Fruit fly (Drosophila melanogaster) whole organism, embryonic: ENCODE results near the gene hiro.

Experiments used
- Adf1 ChIP-seq: fragments of 200-800 bp; sonication (Bioruptor generic); IDR thresholded peaks from 2 replicates; pipeline ENCODE4 v1.3.6; 2022; ENCODE audit warnings: missing biosample characterization, missing genetic modification characterization
- B-H1 ChIP-seq: fragments of 200-800 bp; sonication (Bioruptor generic); IDR thresholded peaks from 3 replicates; pipeline ENCODE4 v1.3.6; 2022; ENCODE audit warnings: missing biosample characterization, missing genetic modification characterization
- Bgb ChIP-seq: fragments of 200-800 bp; sonication (Bioruptor generic); IDR thresholded peaks from 2 replicates; pipeline ENCODE4 v1.3.6; 2022; ENCODE audit warnings: missing biosample characterization, missing genetic modification characterization; ENCODE audit not compliant: partially characterized antibody
- CG10321 ChIP-seq: fragments of 200-800 bp; sonication (Bioruptor generic); IDR thresholded peaks from 2 replicates; pipeline ENCODE4 v1.3.6; 2022; ENCODE audit warnings: missing biosample characterization, missing genetic modification characterization
- CG12219 ChIP-seq: fragments of 200-800 bp; sonication (Bioruptor generic); optimal IDR thresholded peaks from 3 replicates; lab custom pipeline; 2018; ENCODE audit warnings: missing biosample characterization, mild to moderate bottlenecking, missing genetic modification characterization
- CG14014 ChIP-seq: fragments of 200-800 bp; sonication (Bioruptor generic); IDR thresholded peaks from 2 replicates; pipeline ENCODE4 v1.3.6; 2022; ENCODE audit warnings: missing biosample characterization, missing genetic modification characterization
- CG1792 ChIP-seq: fragments of 200-800 bp; sonication (Bioruptor generic); optimal IDR thresholded peaks from 2 replicates; lab custom pipeline; 2016; ENCODE audit warnings: missing biosample characterization, missing genetic modification characterization
- CG31441 ChIP-seq: fragments of 200-800 bp; sonication (Bioruptor generic); IDR thresholded peaks from 2 replicates; pipeline ENCODE4 v1.3.6; 2022; ENCODE audit warnings: missing biosample characterization, missing genetic modification characterization
- CG3281 ChIP-seq: fragments of 200-800 bp; sonication (Bioruptor generic); optimal IDR thresholded peaks from 3 replicates; lab custom pipeline; 2017; ENCODE audit warnings: missing biosample characterization, mild to moderate bottlenecking, missing genetic modification characterization
- CG34376 ChIP-seq: fragments of 200-800 bp; sonication (Bioruptor generic); optimal IDR thresholded peaks from 2 replicates; lab custom pipeline; 2018; ENCODE audit warnings: missing biosample characterization, mild to moderate bottlenecking, missing genetic modification characterization
- CG4282 ChIP-seq: fragments of 200-800 bp; sonication (Bioruptor generic); optimal IDR thresholded peaks from 2 replicates; lab custom pipeline; 2016; ENCODE audit warnings: missing biosample characterization, missing genetic modification characterization
- CG6689 ChIP-seq: fragments of 200-800 bp; sonication (Bioruptor generic); IDR thresholded peaks from 2 replicates; pipeline ENCODE4 v1.3.6; 2022; ENCODE audit warnings: missing biosample characterization, missing genetic modification characterization
- CG7839 ChIP-seq: fragments of 200-800 bp; sonication (Bioruptor generic); optimal IDR thresholded peaks from 3 replicates; lab custom pipeline; 2018; ENCODE audit warnings: missing biosample characterization, mild to moderate bottlenecking, missing genetic modification characterization, moderate library complexity
- CG9215 ChIP-seq: fragments of 200-800 bp; sonication (Bioruptor generic); IDR thresholded peaks from 2 replicates; pipeline ENCODE4 v1.3.6; 2022; ENCODE audit warnings: missing biosample characterization, missing genetic modification characterization
- Dbx ChIP-seq: fragments of 200-800 bp; sonication (Bioruptor generic); IDR thresholded peaks from 3 replicates; pipeline ENCODE4 v1.3.6; 2022; ENCODE audit warnings: missing biosample characterization, missing genetic modification characterization
- Hr39 ChIP-seq: fragments of >200 bp; optimal IDR thresholded peaks from 2 replicates; lab custom pipeline; 2017
- Nf-YC ChIP-seq: fragments of 200-800 bp; optimal IDR thresholded peaks from 3 replicates; lab custom pipeline; 2019; ENCODE audit warnings: missing biosample characterization, mild to moderate bottlenecking, missing genetic modification characterization, moderate library complexity
- Oaz ChIP-seq: fragments of 200-800 bp; sonication (Bioruptor generic); IDR thresholded peaks from 2 replicates; pipeline ENCODE4 v1.3.6; 2022; ENCODE audit warnings: missing biosample characterization, missing genetic modification characterization
- Ptx1 ChIP-seq: fragments of 200-800 bp; sonication (Bioruptor generic); IDR thresholded peaks from 2 replicates; pipeline ENCODE4 v1.3.6; 2022; ENCODE audit warnings: missing biosample characterization, missing genetic modification characterization
- Rx ChIP-seq: fragments of 200-800 bp; sonication (Bioruptor generic); IDR thresholded peaks from 2 replicates; pipeline ENCODE4 v1.3.6; 2022; ENCODE audit warnings: missing biosample characterization, missing genetic modification characterization
- Sin3A ChIP-seq: fragments of >200 bp; optimal IDR thresholded peaks from 2 replicates; lab custom pipeline; 2018
- Sox100B ChIP-seq: fragments of 200-800 bp; sonication (Bioruptor generic); optimal IDR thresholded peaks from 3 replicates; lab custom pipeline; 2018; ENCODE audit warnings: missing biosample characterization, mild to moderate bottlenecking, missing genetic modification characterization
- Sry-β ChIP-seq: fragments of 200-800 bp; sonication (Bioruptor generic); optimal IDR thresholded peaks from 2 replicates; lab custom pipeline; 2018; ENCODE audit warnings: missing biosample characterization, mild to moderate bottlenecking, missing genetic modification characterization, moderate library complexity
- Sry-δ ChIP-seq: fragments of 200-800 bp; sonication (Bioruptor generic); optimal IDR thresholded peaks from 2 replicates; lab custom pipeline; 2016; ENCODE audit warnings: missing biosample characterization, missing genetic modification characterization
- Tbp ChIP-seq: fragments of >200 bp; optimal IDR thresholded peaks from 2 replicates; lab custom pipeline; 2018; ENCODE audit warnings: missing biosample characterization, missing genetic modification characterization
- Trl ChIP-seq, 3 experiments: fragments of >200 bp in 2 of 3; fragments of 200-800 bp in 1 of 3; sonication (Bioruptor generic) in 1 of 3; optimal IDR thresholded peaks; 2 replicates in 1 of 3; 3 replicates in 2 of 3; lab custom pipeline; 2016 to 2017; ENCODE audit warnings: missing biosample characterization in 1 of 3, missing genetic modification characterization in 1 of 3
- YL-1 ChIP-seq: fragments of 200-800 bp; sonication (Bioruptor generic); optimal IDR thresholded peaks from 3 replicates; lab custom pipeline; 2017; ENCODE audit warnings: missing biosample characterization, mild to moderate bottlenecking, missing genetic modification characterization
- aop ChIP-seq: fragments of 200-800 bp; sonication (Bioruptor generic); IDR thresholded peaks from 2 replicates; pipeline ENCODE4 v1.3.6; 2022; ENCODE audit warnings: missing biosample characterization, missing genetic modification characterization
- btn ChIP-seq: fragments of 200-800 bp; sonication (Bioruptor generic); optimal IDR thresholded peaks from 2 replicates; lab custom pipeline; 2016; ENCODE audit warnings: missing biosample characterization, missing genetic modification characterization
- danr ChIP-seq: fragments of 200-800 bp; sonication (Bioruptor generic); IDR thresholded peaks from 2 replicates; pipeline ENCODE4 v1.3.6; 2022; ENCODE audit warnings: missing biosample characterization, missing genetic modification characterization
- en ChIP-seq: fragments of 200-800 bp; sonication (Bioruptor generic); optimal IDR thresholded peaks from 2 replicates; lab custom pipeline; 2016; ENCODE audit warnings: missing biosample characterization, missing genetic modification characterization
- eyg ChIP-seq: fragments of 200-800 bp; sonication (Bioruptor generic); optimal IDR thresholded peaks from 3 replicates; lab custom pipeline; 2016; ENCODE audit warnings: missing biosample characterization, missing genetic modification characterization
- grn ChIP-seq: fragments of 200-800 bp; sonication (Bioruptor generic); optimal IDR thresholded peaks from 3 replicates; lab custom pipeline; 2017; ENCODE audit warnings: missing biosample characterization, missing genetic modification characterization
- gt ChIP-seq: fragments of 200-800 bp; sonication (Bioruptor generic); IDR thresholded peaks from 2 replicates; pipeline ENCODE4 v1.3.6; 2022; ENCODE audit warnings: missing biosample characterization, missing genetic modification characterization
- knrl ChIP-seq: fragments of 200-800 bp; sonication (Bioruptor generic); IDR thresholded peaks from 3 replicates; pipeline ENCODE4 v1.3.6; 2022; ENCODE audit warnings: missing biosample characterization, missing genetic modification characterization; ENCODE audit not compliant: partially characterized antibody
- nerfin-1 ChIP-seq: fragments of 200-800 bp; sonication (Bioruptor generic); optimal IDR thresholded peaks from 3 replicates; lab custom pipeline; 2019; ENCODE audit warnings: missing biosample characterization, mild to moderate bottlenecking, missing genetic modification characterization, moderate library complexity
- nom ChIP-seq: fragments of 200-800 bp; sonication (Bioruptor generic); optimal IDR thresholded peaks from 2 replicates; lab custom pipeline; 2017; ENCODE audit warnings: missing biosample characterization, missing genetic modification characterization, mild to moderate bottlenecking, moderate library complexity, missing genetic modification reagents
- pfk ChIP-seq: fragments of 200-800 bp; sonication (Bioruptor generic); optimal IDR thresholded peaks from 2 replicates; lab custom pipeline; 2018; ENCODE audit warnings: missing biosample characterization, mild to moderate bottlenecking, missing genetic modification characterization, moderate library complexity
- pzg ChIP-seq: fragments of 200-800 bp; sonication (Bioruptor generic); optimal IDR thresholded peaks from 3 replicates; lab custom pipeline; 2018; ENCODE audit warnings: missing biosample characterization, mild to moderate bottlenecking, missing genetic modification characterization, moderate library complexity
- repo ChIP-seq: fragments of 200-800 bp; sonication (Bioruptor generic); optimal IDR thresholded peaks from 2 replicates; lab custom pipeline; 2016; ENCODE audit warnings: missing biosample characterization, missing genetic modification characterization
- slbo ChIP-seq: fragments of 200-800 bp; sonication (Bioruptor generic); IDR thresholded peaks from 2 replicates; pipeline ENCODE4 v1.3.6; 2022; ENCODE audit warnings: missing biosample characterization, missing genetic modification characterization
- slp2 ChIP-seq: fragments of 200-800 bp; sonication (Bioruptor generic); optimal IDR thresholded peaks from 2 replicates; lab custom pipeline; 2016; ENCODE audit warnings: missing biosample characterization, missing genetic modification characterization
- so ChIP-seq: fragments of 200-800 bp; sonication (Bioruptor generic); IDR thresholded peaks from 3 replicates; pipeline ENCODE4 v1.3.6; 2022; ENCODE audit warnings: missing biosample characterization, missing genetic modification characterization
- sob ChIP-seq: fragments of 200-800 bp; sonication (Bioruptor generic); IDR thresholded peaks from 2 replicates; pipeline ENCODE4 v1.3.6; 2022; ENCODE audit warnings: missing biosample characterization, missing genetic modification characterization
- sr ChIP-seq: fragments of 200-800 bp; sonication (Bioruptor generic); IDR thresholded peaks from 3 replicates; pipeline ENCODE4 v1.3.6; 2022; ENCODE audit warnings: missing biosample characterization, missing genetic modification characterization
- ssp ChIP-seq: fragments of 200-800 bp; sonication (Bioruptor generic); IDR thresholded peaks from 2 replicates; pipeline ENCODE4 v1.3.6; 2022; ENCODE audit warnings: missing biosample characterization, missing genetic modification characterization
- sug ChIP-seq: fragments of 200-800 bp; optimal IDR thresholded peaks from 2 replicates; lab custom pipeline; 2019; ENCODE audit warnings: missing biosample characterization, mild to moderate bottlenecking, missing genetic modification characterization, moderate library complexity
- trh ChIP-seq: fragments of 200-800 bp; sonication (Bioruptor generic); optimal IDR thresholded peaks from 2 replicates; lab custom pipeline; 2016; ENCODE audit warnings: missing biosample characterization, missing genetic modification characterization
- tup ChIP-seq: fragments of 200-800 bp; sonication (Bioruptor generic); optimal IDR thresholded peaks from 2 replicates; lab custom pipeline; 2016; ENCODE audit warnings: missing biosample characterization, mild to moderate bottlenecking, missing genetic modification characterization, moderate library complexity
- wor ChIP-seq: fragments of 200-800 bp; sonication (Bioruptor generic); IDR thresholded peaks from 2 replicates; pipeline ENCODE4 v1.3.6; 2022; ENCODE audit warnings: missing biosample characterization, missing genetic modification characterization

hiro gene

dm6 chr3L:642865-643738, 44.7 kb downstream of the hiro start (continued):
- TF ChIP-seq CG34376 (GFP tag; lab: Kevin White, UChicago) (peak; percentile 81), Trl (optimal IDR thresholded peaks at IDR 0.05; lab: Kevin White, UChicago) (no peak), Trl (GFP tag; optimal IDR thresholded peaks at IDR 0.05; lab: Kevin White, UChicago) (no peak), Dbx (GFP tag; lab: Robert Waterston, UW) (no peak), ssp (no peak), Hr39 (lab: Kevin White, UChicago) (no peak), pzg (no peak), Tbp (GFP tag; lab: Kevin White, UChicago) (no peak), danr (GFP tag; lab: Robert Waterston, UW) (no peak), nerfin-1 (tag; lab: Kevin White, UChicago) (no peak), Ptx1 (GFP tag; lab: Robert Waterston, UW) (0 out of 2 replicates have a peak, but pooled peaks have one; percentile 1), Sry-δ (GFP tag; lab: Kevin White, UChicago) (no peak), sob (GFP tag; lab: Robert Waterston, UW) (no peak), gt (GFP tag; lab: Robert Waterston, UW) (no peak), CG31441 (no peak), repo (GFP tag; lab: Kevin White, UChicago) (no peak), CG7839 (tag; lab: Kevin White, UChicago) (no peak), CG4282 (GFP tag; lab: Kevin White, UChicago) (no peak), slbo (GFP tag; lab: Robert Waterston, UW) (no peak), CG12219 (GFP tag; lab: Kevin White, UChicago) (no peak), CG14014 (peak; percentile 13; the same call in 1 of the 2 replicates), CG3281 (GFP tag; lab: Kevin White, UChicago) (no peak), aop (GFP tag; lab: Robert Waterston, UW) (0 out of 2 replicates have a peak, but pooled peaks have one; percentile 13), Bgb (GFP tag; lab: Robert Waterston, UW) (0 out of 2 replicates have a peak, but pooled peaks have one; percentile 16), eyg (GFP tag; lab: Kevin White, UChicago) (no peak), Sin3A (lab: Kevin White, UChicago) (no peak), en (GFP tag; lab: Kevin White, UChicago) (no peak), CG6689 (GFP tag; lab: Robert Waterston, UW) (no peak), so (GFP tag; lab: Robert Waterston, UW) (peak; percentile 27; the same call in 1 of the 3 replicates), Rx (no peak), slp2 (GFP tag; lab: Kevin White, UChicago) (no peak), CG1792 (GFP tag; lab: Kevin White, UChicago) (no peak), knrl (GFP tag; lab: Robert Waterston, UW) (no peak), CG9215 (GFP tag; lab: Robert Waterston, UW) (no peak), B-H1 (peak; percentile 20; the same call in 1 of the 3 replicates), trh (GFP tag; lab: Kevin White, UChicago) (no peak), grn (GFP tag; lab: Kevin White, UChicago) (peak; percentile 58), pfk (GFP tag; lab: Kevin White, UChicago) (peak; percentile 7), Oaz (GFP tag; lab: Robert Waterston, UW) (no peak), Nf-YC (tag; lab: Kevin White, UChicago) (no peak), tup (GFP tag; lab: Kevin White, UChicago) (peak; percentile 19), wor (GFP tag; lab: Robert Waterston, UW) (no peak), btn (GFP tag; lab: Kevin White, UChicago) (peak; percentile 35), Sox100B (GFP tag; lab: Kevin White, UChicago) (no peak), Sry-β (no peak), nom (GFP tag; lab: Kevin White, UChicago) (no peak), YL-1 (GFP tag; lab: Kevin White, UChicago) (peak; percentile 29), sug (tag; lab: Kevin White, UChicago) (peak; percentile 82), sr (GFP tag; lab: Robert Waterston, UW) (peak; percentile 33; the same call in 1 of the 3 replicates), CG10321 (GFP tag; lab: Robert Waterston, UW) (0 out of 2 replicates have a peak, but pooled peaks have one; percentile 16), Adf1 (peak; percentile 37; the same call in 1 of the 2 replicates)
